Fruit fly (Drosophila melanogaster): ENCODE measurements around the gene CG11694.

dm6 chr3R:8357372-8357992, 45.5 kb upstream of the CG11694 start:
- no peak for TF ChIP-seq h (optimal IDR thresholded peaks at IDR 0.05)
- no peak for TF ChIP-seq ttk (optimal IDR thresholded peaks at IDR 0.05)
- no peak for TF ChIP-seq psq (optimal IDR thresholded peaks at IDR 0.05)
- no peak for TF ChIP-seq insv (optimal IDR thresholded peaks at IDR 0.05)
- TF ChIP-seq Myc (optimal IDR thresholded peaks at IDR 0.05) = no peak

All from Kc167 (cell line).